Worm (Caenorhabditis elegans) whole organism, L1 larva: ENCODE results near the gene B0564.2.
A peak's percentile ranks its signal among the peaks of the same experiment; 100 is the strongest.

ENCODE experiments used
- C16A3.4 ChIP-seq: fragments of 150-350 bp; optimal IDR thresholded peaks from 2 replicates; lab custom pipeline; 2014; ENCODE audit warnings: missing biosample characterization, missing genetic modification characterization
- C34B4.2 ChIP-seq: sonication (generic microtip); optimal IDR thresholded peaks from 2 replicates; lab custom pipeline; 2017; ENCODE audit warnings: mild to moderate bottlenecking, missing genetic modification characterization, missing compliant biosample characterization
- F16B12.6 ChIP-seq: fragments of 150-350 bp; optimal IDR thresholded peaks from 2 replicates; lab custom pipeline; 2014; ENCODE audit warnings: missing biosample characterization, missing genetic modification characterization
- Y116A8C.19 ChIP-seq: sonication (generic microtip); optimal IDR thresholded peaks from 2 replicates; lab custom pipeline; 2016; ENCODE audit warnings: missing compliant biosample characterization, missing genetic modification characterization, borderline replicate concordance
- aha-1 ChIP-seq: fragments of 150-350 bp; optimal IDR thresholded peaks from 2 replicates; lab custom pipeline; 2014; ENCODE audit warnings: missing biosample characterization, missing genetic modification characterization
- ama-1 ChIP-seq: fragments of 150-350 bp; optimal IDR thresholded peaks from 2 replicates; lab custom pipeline; 2014
- blmp-1 ChIP-seq: fragments of 150-350 bp; optimal IDR thresholded peaks from 2 replicates; lab custom pipeline; 2014; ENCODE audit warnings: missing biosample characterization, missing genetic modification characterization
- ceh-88 ChIP-seq: fragments of 200-800 bp; sonication (Bioruptor generic); IDR thresholded peaks from 2 replicates; pipeline ENCODE4 v1.3.6; 2022; ENCODE audit warnings: missing genetic modification characterization, missing compliant biosample characterization
- efl-1 ChIP-seq, 4 experiments: fragments of 150-350 bp; optimal IDR thresholded peaks in 3 of 4; peaks in 1 of 4; 1 replicate in 1 of 4; 2 replicates in 3 of 4; lab custom pipeline; 2014; ENCODE audit warnings: missing biosample characterization in 2 of 4, missing genetic modification characterization in 2 of 4, missing genetic modification reagents in 2 of 4
- efl-3 ChIP-seq: fragments of 200-800 bp; sonication (Bioruptor generic); optimal IDR thresholded peaks from 2 replicates; lab custom pipeline; 2018; ENCODE audit warnings: mild to moderate bottlenecking, missing genetic modification characterization, missing compliant biosample characterization
- egl-13 ChIP-seq: sonication (generic microtip); optimal IDR thresholded peaks from 2 replicates; lab custom pipeline; 2016; ENCODE audit warnings: missing genotype, missing genetic modification reagents, missing genetic modification characterization, missing compliant biosample characterization
- egl-27 ChIP-seq, 2 experiments: fragments of 150-350 bp in 1 of 2; sonication (generic microtip); optimal IDR thresholded peaks; 3 replicates each; lab custom pipeline; 2017 to 2018; ENCODE audit warnings: missing biosample characterization in 2 of 2, missing genetic modification characterization in 2 of 2, missing genetic modification reagents in 2 of 2
- elt-2 ChIP-seq: sonication (generic microtip); optimal IDR thresholded peaks from 2 replicates; lab custom pipeline; 2016; ENCODE audit warnings: missing genetic modification characterization, mild to moderate bottlenecking, inconsistent platforms, missing compliant biosample characterization, missing genetic modification reagents
- ets-5 ChIP-seq: fragments of 200-800 bp; sonication (Bioruptor generic); IDR thresholded peaks from 2 replicates; pipeline ENCODE4 v1.3.6; 2022; ENCODE audit warnings: missing genetic modification characterization, missing compliant biosample characterization
- fkh-4 ChIP-seq: sonication (generic microtip); optimal IDR thresholded peaks from 2 replicates; lab custom pipeline; 2016; ENCODE audit warnings: missing compliant biosample characterization, missing genetic modification characterization, borderline replicate concordance
- fos-1 ChIP-seq: fragments of 150-350 bp; optimal IDR thresholded peaks from 2 replicates; lab custom pipeline; 2014; ENCODE audit warnings: missing biosample characterization, missing genetic modification characterization
- hlh-4 ChIP-seq: sonication (generic microtip); optimal IDR thresholded peaks from 2 replicates; lab custom pipeline; 2016; ENCODE audit warnings: mild to moderate bottlenecking, missing genetic modification characterization, missing compliant biosample characterization
- lin-14 ChIP-seq: fragments of 200-800 bp; sonication (Bioruptor generic); optimal IDR thresholded peaks from 2 replicates; lab custom pipeline; 2018; ENCODE audit warnings: mild to moderate bottlenecking, missing genetic modification characterization, moderate library complexity, missing compliant biosample characterization
- lin-15B ChIP-seq: fragments of 150-350 bp; sonication (generic microtip); optimal IDR thresholded peaks from 3 replicates; lab custom pipeline; 2014; ENCODE audit warnings: missing biosample characterization, missing genetic modification characterization
- mab-9 ChIP-seq: fragments of 200-800 bp; sonication (Bioruptor generic); IDR thresholded peaks from 2 replicates; pipeline ENCODE4 v1.3.6; 2022; ENCODE audit warnings: missing genetic modification reagents, missing genetic modification characterization, missing compliant biosample characterization
- mdl-1 ChIP-seq, 2 experiments: fragments of 150-350 bp; optimal IDR thresholded peaks; 2 replicates each; lab custom pipeline; 2014 to 2017; ENCODE audit warnings: missing biosample characterization in 2 of 2, missing genetic modification characterization in 2 of 2, inconsistent platforms in 1 of 2
- mef-2 ChIP-seq: fragments of 150-350 bp; optimal IDR thresholded peaks from 2 replicates; lab custom pipeline; 2014; ENCODE audit warnings: missing biosample characterization, missing genetic modification characterization
- mep-1 ChIP-seq: fragments of 150-350 bp; optimal IDR thresholded peaks from 2 replicates; lab custom pipeline; 2014; ENCODE audit warnings: missing biosample characterization, missing genetic modification characterization
- nhr-11 ChIP-seq: fragments of 150-350 bp; optimal IDR thresholded peaks from 2 replicates; lab custom pipeline; 2014; ENCODE audit warnings: missing biosample characterization, missing genetic modification characterization
- nhr-19 ChIP-seq: fragments of 200-800 bp; sonication (Bioruptor generic); conservative IDR thresholded peaks from 2 replicates; pipeline ENCODE4 v1.3.6; 2022; ENCODE audit warnings: missing genetic modification characterization, missing compliant biosample characterization
- nhr-237 ChIP-seq: fragments of 150-350 bp; optimal IDR thresholded peaks from 2 replicates; lab custom pipeline; 2014; ENCODE audit warnings: missing biosample characterization, missing genetic modification characterization
- nhr-47 ChIP-seq: sonication (generic microtip); optimal IDR thresholded peaks from 2 replicates; lab custom pipeline; 2016; ENCODE audit warnings: mild to moderate bottlenecking, missing genetic modification characterization, moderate library complexity, missing compliant biosample characterization
- nhr-71 ChIP-seq: sonication (generic microtip); optimal IDR thresholded peaks from 2 replicates; lab custom pipeline; 2016; ENCODE audit warnings: mild to moderate bottlenecking, missing genetic modification characterization, moderate library complexity, missing compliant biosample characterization
- nhr-84 ChIP-seq: sonication (generic microtip); optimal IDR thresholded peaks from 2 replicates; lab custom pipeline; 2017; ENCODE audit warnings: missing biosample characterization, missing genetic modification characterization
- pag-3 ChIP-seq: sonication (generic microtip); optimal IDR thresholded peaks from 2 replicates; lab custom pipeline; 2017; ENCODE audit warnings: missing genetic modification characterization, mild to moderate bottlenecking, missing compliant biosample characterization, antibody characterized with exemption, borderline replicate concordance; ENCODE audit not compliant: insufficient read depth
- pqm-1 ChIP-seq: sonication (generic microtip); optimal IDR thresholded peaks from 3 replicates; lab custom pipeline; 2017; ENCODE audit warnings: missing biosample characterization, missing genetic modification characterization
- rnt-1 ChIP-seq: sonication (generic microtip); optimal IDR thresholded peaks from 2 replicates; lab custom pipeline; 2016; ENCODE audit warnings: mild to moderate bottlenecking, missing genetic modification characterization, moderate library complexity, missing compliant biosample characterization
- skn-1 ChIP-seq: fragments of 150-350 bp; optimal IDR thresholded peaks from 2 replicates; lab custom pipeline; 2014; ENCODE audit warnings: missing biosample characterization, missing genetic modification characterization
- snu-23 ChIP-seq: sonication (generic microtip); optimal IDR thresholded peaks from 2 replicates; lab custom pipeline; 2016; ENCODE audit warnings: missing genetic modification characterization, missing compliant biosample characterization
- swsn-7 ChIP-seq: sonication (generic microtip); optimal IDR thresholded peaks from 2 replicates; lab custom pipeline; 2016; ENCODE audit warnings: missing genetic modification characterization, missing compliant biosample characterization
- tlp-1 ChIP-seq: fragments of 150-350 bp; optimal IDR thresholded peaks from 2 replicates; lab custom pipeline; 2014; ENCODE audit warnings: missing biosample characterization, missing genetic modification characterization
- unc-130 ChIP-seq: fragments of 150-350 bp; optimal IDR thresholded peaks from 2 replicates; lab custom pipeline; 2017; ENCODE audit warnings: missing biosample characterization, missing genetic modification characterization, inconsistent platforms
- unc-30 ChIP-seq: sonication (generic microtip); optimal IDR thresholded peaks from 2 replicates; lab custom pipeline; 2017; ENCODE audit warnings: missing biosample characterization, missing genetic modification characterization
- unc-86 ChIP-seq: sonication (generic microtip); optimal IDR thresholded peaks from 2 replicates; lab custom pipeline; 2016; ENCODE audit warnings: missing genetic modification characterization, missing compliant biosample characterization
- vab-15 ChIP-seq: sonication (generic microtip); optimal IDR thresholded peaks from 2 replicates; lab custom pipeline; 2017; ENCODE audit warnings: missing genotype, mild to moderate bottlenecking, missing genetic modification characterization, missing compliant biosample characterization
- xbp-1 ChIP-seq: sonication (generic microtip); optimal IDR thresholded peaks from 2 replicates; lab custom pipeline; 2016; ENCODE audit warnings: missing genetic modification characterization, missing compliant biosample characterization
- ztf-11 ChIP-seq, 2 experiments: sonication (generic microtip); optimal IDR thresholded peaks; 2 replicates each; lab custom pipeline; 2016 to 2017; ENCODE audit warnings: missing genetic modification characterization in 2 of 2, missing biosample characterization in 1 of 2, missing compliant biosample characterization in 1 of 2
- ztf-4 ChIP-seq: fragments of 150-350 bp; optimal IDR thresholded peaks from 2 replicates; lab custom pipeline; 2014; ENCODE audit warnings: missing biosample characterization, missing genetic modification characterization

B0564.2 gene

ce11 chrIV:13085675-13086074, 21.8 kb upstream of the B0564.2 start:
- TF ChIP-seq Y116A8C.19 (tag; lab: Kevin White, UChicago), result no peak
- TF ChIP-seq fos-1 (tag; lab: Kevin White, UChicago), result no peak
- TF ChIP-seq nhr-84 (tag; lab: Kevin White, UChicago), result no peak
- TF ChIP-seq snu-23 (GFP tag; lab: Kevin White, UChicago), result no peak
- TF ChIP-seq ama-1 (lab: Kevin White, UChicago), result no peak
- no peak for TF ChIP-seq pag-3 (tag; lab: Kevin White, UChicago)
- TF ChIP-seq ztf-4 (tag; lab: Kevin White, UChicago), result no peak
- no peak for TF ChIP-seq ceh-88 (GFP tag; lab: Robert Waterston, UW)
- no peak for TF ChIP-seq skn-1 (tag; lab: Kevin White, UChicago)
- no peak for TF ChIP-seq unc-130 (tag; lab: Kevin White, UChicago)
- no peak for TF ChIP-seq nhr-19 (GFP tag; lab: Robert Waterston, UW)
- TF ChIP-seq C16A3.4, result no peak
- no peak for TF ChIP-seq unc-86 (tag; lab: Kevin White, UChicago)
- TF ChIP-seq, all 84 proteins: peak for 0

ce11 chrIV:13086705-13087104, 20.8 kb upstream of the B0564.2 start, which contains the start of gene spin-2:
Gene spin-2, plus strand, starts transcription at chrIV:13087005.
- TF ChIP-seq elt-2 (tag; lab: Kevin White, UChicago), result no peak
- no peak for TF ChIP-seq efl-3 (GFP tag; lab: Kevin White, UChicago)

ce11 chrIV:13089671-13090242, 17.7 kb upstream of the B0564.2 start:
- TF ChIP-seq mep-1 (no peak), egl-13 (tag; lab: Kevin White, UChicago) (no peak), C16A3.4 (no peak), pag-3 (tag; lab: Kevin White, UChicago) (no peak), swsn-7 (tag; lab: Kevin White, UChicago) (no peak), egl-27 (tag; optimal IDR thresholded peaks at IDR 0.05; lab: Kevin White, UChicago) (no peak), unc-130 (tag; lab: Kevin White, UChicago) (no peak), ztf-11 (tag; optimal IDR thresholded peaks at IDR 0.05; lab: Kevin White, UChicago) (no peak), mab-9 (GFP tag; lab: Robert Waterston, UW) (no peak), ceh-88 (GFP tag; lab: Robert Waterston, UW) (no peak), nhr-11 (tag; lab: Kevin White, UChicago) (no peak)
- TF ChIP-seq, all 84 proteins: peak for 0

- no peak for TF ChIP-seq rnt-1 (tag; lab: Kevin White, UChicago)
- TF ChIP-seq unc-30 (tag; lab: Kevin White, UChicago), result no peak
- TF ChIP-seq blmp-1 (tag; lab: Kevin White, UChicago), result no peak
- TF ChIP-seq ztf-11 (tag; optimal IDR thresholded peaks at IDR 0.05; lab: Kevin White, UChicago), result no peak
These were observed 16.5 kb upstream of the B0564.2 start, which contains the start of gene col-132 for ce11 chrIV:13090967-13091366. Gene col-132, minus strand, starts transcription at chrIV:13091067.

- TF ChIP-seq aha-1 (tag; lab: Kevin White, UChicago) (no peak), nhr-71 (tag; lab: Kevin White, UChicago) (peak; percentile 73), elt-2 (tag; lab: Kevin White, UChicago) (no peak), lin-14 (GFP tag; lab: Kevin White, UChicago) (peak; percentile 67), lin-15B (tag; lab: Kevin White, UChicago) (peak; percentile 84), mdl-1 (tag; optimal IDR thresholded peaks at IDR 0.05; lab: Kevin White, UChicago) (peak in 1 of 2 experiments; percentile 56), vab-15 (tag; lab: Kevin White, UChicago) (no peak), hlh-4 (no peak), blmp-1 (tag; lab: Kevin White, UChicago) (no peak), F16B12.6 (tag; lab: Kevin White, UChicago) (peak; percentile 66), C34B4.2 (tag; lab: Kevin White, UChicago) (no peak), swsn-7 (tag; lab: Kevin White, UChicago) (peak; percentile 62), pqm-1 (tag; lab: Kevin White, UChicago) (no peak), efl-1 (optimal IDR thresholded peaks at IDR 0.05; lab: Kevin White, UChicago) (peak; percentile 93 to 94), efl-1 (GFP tag; optimal IDR thresholded peaks at IDR 0.05 in 1 of 2; lab: Kevin White, UChicago) (peak; percentile 92 to 99), C16A3.4 (peak; percentile 85), snu-23 (GFP tag; lab: Kevin White, UChicago) (peak; percentile 80), nhr-237 (no peak), ets-5 (no peak), nhr-84 (tag; lab: Kevin White, UChicago) (no peak), tlp-1 (tag; lab: Kevin White, UChicago) (no peak), mef-2 (tag; lab: Kevin White, UChicago) (no peak), xbp-1 (tag; lab: Kevin White, UChicago) (peak; percentile 55), fkh-4 (tag; lab: Kevin White, UChicago) (no peak), nhr-47 (tag; lab: Kevin White, UChicago) (peak; percentile 75)
These were observed 13.8 kb upstream of the B0564.2 start, which contains the start of the genes prcc-1 and C39E9.12 for ce11 chrIV:13093677-13094076. Gene prcc-1, minus strand, starts transcription at chrIV:13093795. Gene C39E9.12, plus strand, starts transcription at chrIV:13094007.
